Worm (Caenorhabditis elegans): ENCODE results near the gene clec-121.

The clec-121 gene

ce11 chrII:3060782-3061181 lies 41.3 kb upstream of the clec-121 start, which contains the start of gene Y25C1A.6:
TSS of gene Y25C1A.6 (plus strand) at chrII:3061082.
- TF ChIP-seq elt-1 (tag; optimal IDR thresholded peaks at IDR 0.05; ENCODE audit: borderline replicate concordance, insufficient read depth) (no peak), unc-120 (tag; optimal IDR thresholded peaks at IDR 0.05; ENCODE audit: poor library complexity, severe bottlenecking) (no peak), sptf-1 (tag; optimal IDR thresholded peaks at IDR 0.05) (no peak), sem-2 (GFP tag; optimal IDR thresholded peaks at IDR 0.05) (no peak), lsy-2 (tag; optimal IDR thresholded peaks at IDR 0.05) (no peak), snpc-4 (tag; optimal IDR thresholded peaks at IDR 0.05) (no peak), unc-39 (tag; optimal IDR thresholded peaks at IDR 0.05) (no peak), nhr-28 (tag; optimal IDR thresholded peaks at IDR 0.05) (no peak), elt-3 (tag; optimal IDR thresholded peaks at IDR 0.05) (no peak), cnd-1 (tag; optimal IDR thresholded peaks at IDR 0.05) (no peak), lin-32 (GFP tag; optimal IDR thresholded peaks at IDR 0.05) (no peak), ztf-11 (tag; optimal IDR thresholded peaks at IDR 0.05) (no peak)

- TF ChIP-seq cnd-1 (tag; optimal IDR thresholded peaks at IDR 0.05), result no peak
- no peak for TF ChIP-seq ztf-11 (tag; optimal IDR thresholded peaks at IDR 0.05)
- TF ChIP-seq sem-2 (GFP tag; optimal IDR thresholded peaks at IDR 0.05), result no peak
- TF ChIP-seq ham-2 (GFP tag; optimal IDR thresholded peaks at IDR 0.05), result no peak
- TF ChIP-seq M03D4.4 (tag; optimal IDR thresholded peaks at IDR 0.05), result no peak
- TF ChIP-seq nhr-76 (tag; optimal IDR thresholded peaks at IDR 0.05), result no peak
- TF ChIP-seq lsy-2 (tag; optimal IDR thresholded peaks at IDR 0.05), result no peak
- no peak for TF ChIP-seq ceh-43 (GFP tag; optimal IDR thresholded peaks at IDR 0.05)
- no peak for TF ChIP-seq zip-8 (tag; optimal IDR thresholded peaks at IDR 0.05)
- TF ChIP-seq lin-32 (GFP tag; optimal IDR thresholded peaks at IDR 0.05), result no peak
- no peak for TF ChIP-seq unc-120 (tag; optimal IDR thresholded peaks at IDR 0.05; ENCODE audit: poor library complexity, severe bottlenecking)
- no peak for TF ChIP-seq elt-1 (tag; optimal IDR thresholded peaks at IDR 0.05; ENCODE audit: borderline replicate concordance, insufficient read depth)
Measured at ce11 chrII:3061605-3062004, 40.5 kb upstream of the clec-121 start.

ce11 chrII:3062222-3062621 lies 39.9 kb upstream of the clec-121 start:
- TF ChIP-seq unc-120 (tag; optimal IDR thresholded peaks at IDR 0.05; ENCODE audit: poor library complexity, severe bottlenecking) (no peak), ztf-11 (tag; optimal IDR thresholded peaks at IDR 0.05) (no peak), bed-3 (GFP tag; optimal IDR thresholded peaks at IDR 0.05) (no peak), mab-5 (tag; optimal IDR thresholded peaks at IDR 0.05) (no peak), snpc-4 (tag; optimal IDR thresholded peaks at IDR 0.05) (no peak), blmp-1 (tag; optimal IDR thresholded peaks at IDR 0.05) (no peak), lin-13 (tag; optimal IDR thresholded peaks at IDR 0.05) (no peak), ces-1 (GFP tag; optimal IDR thresholded peaks at IDR 0.05) (no peak), unc-39 (tag; optimal IDR thresholded peaks at IDR 0.05) (no peak), nhr-12 (tag; optimal IDR thresholded peaks at IDR 0.05) (no peak), elt-3 (tag; optimal IDR thresholded peaks at IDR 0.05) (no peak), zip-8 (tag; optimal IDR thresholded peaks at IDR 0.05) (no peak), nhr-28 (tag; optimal IDR thresholded peaks at IDR 0.05) (no peak), nhr-237 (tag; optimal IDR thresholded peaks at IDR 0.05) (no peak)

ce11 chrII:3062876-3063275 lies 39.2 kb upstream of the clec-121 start:
- TF ChIP-seq elt-1 (tag; optimal IDR thresholded peaks at IDR 0.05; ENCODE audit: borderline replicate concordance, insufficient read depth) (no peak), nhr-28 (tag; optimal IDR thresholded peaks at IDR 0.05) (no peak), M03D4.4 (tag; optimal IDR thresholded peaks at IDR 0.05) (no peak), mab-5 (tag; optimal IDR thresholded peaks at IDR 0.05) (no peak), elt-3 (tag; optimal IDR thresholded peaks at IDR 0.05) (no peak), zip-8 (tag; optimal IDR thresholded peaks at IDR 0.05) (no peak), hlh-1 (tag; optimal IDR thresholded peaks at IDR 0.05) (no peak), ztf-11 (tag; optimal IDR thresholded peaks at IDR 0.05) (no peak), ceh-83 (GFP tag; optimal IDR thresholded peaks at IDR 0.05) (no peak), unc-62 (GFP tag; optimal IDR thresholded peaks at IDR 0.05) (no peak), snpc-4 (tag; optimal IDR thresholded peaks at IDR 0.05) (no peak), mls-2 (tag; optimal IDR thresholded peaks at IDR 0.05) (no peak), ces-1 (GFP tag; optimal IDR thresholded peaks at IDR 0.05) (no peak), ceh-39 (tag; optimal IDR thresholded peaks at IDR 0.05) (no peak), sptf-1 (tag; optimal IDR thresholded peaks at IDR 0.05) (no peak), nhr-237 (tag; optimal IDR thresholded peaks at IDR 0.05) (no peak), tbx-8 (GFP tag; optimal IDR thresholded peaks at IDR 0.05) (no peak), unc-120 (tag; optimal IDR thresholded peaks at IDR 0.05; ENCODE audit: poor library complexity, severe bottlenecking) (no peak), blmp-1 (tag; optimal IDR thresholded peaks at IDR 0.05) (no peak), ham-2 (GFP tag; optimal IDR thresholded peaks at IDR 0.05) (no peak)

- TF ChIP-seq ces-1 (GFP tag; optimal IDR thresholded peaks at IDR 0.05), result peak; percentile 16
- TF ChIP-seq elt-3 (tag; optimal IDR thresholded peaks at IDR 0.05), result no peak
- no peak for TF ChIP-seq drap-1 (GFP tag; optimal IDR thresholded peaks at IDR 0.05)
- no peak for TF ChIP-seq nhr-28 (tag; optimal IDR thresholded peaks at IDR 0.05)
- no peak for TF ChIP-seq nhr-237 (tag; optimal IDR thresholded peaks at IDR 0.05)
- no peak for TF ChIP-seq sptf-1 (tag; optimal IDR thresholded peaks at IDR 0.05)
- no peak for TF ChIP-seq ztf-11 (tag; optimal IDR thresholded peaks at IDR 0.05)
- no peak for TF ChIP-seq pha-4 (tag; optimal IDR thresholded peaks at IDR 0.05)
Measured at ce11 chrII:3063366-3063765, 38.8 kb upstream of the clec-121 start.

Data from whole organism, mixed stage, embryonic.